Worm (Caenorhabditis elegans) whole organism, midembryonic: ENCODE measurements around the gene F36H5.4.

Experiments used
- T22C8.4 ChIP-seq: fragments of 200-800 bp; sonication (Bioruptor generic); IDR thresholded peaks from 2 replicates; pipeline ENCODE4 v1.3.6; 2022; ENCODE audit warnings: missing genetic modification characterization, missing compliant biosample characterization
- cog-1 ChIP-seq: sonication (generic microtip); optimal IDR thresholded peaks from 2 replicates; lab custom pipeline; 2016; ENCODE audit warnings: missing genetic modification characterization, missing compliant biosample characterization
- flt-1 ChIP-seq: fragments of 200-800 bp; sonication (Bioruptor generic); IDR thresholded peaks from 2 replicates; pipeline ENCODE4 v1.3.6; 2022; ENCODE audit warnings: missing genetic modification characterization, missing compliant biosample characterization
- klf-2 ChIP-seq: fragments of 200-800 bp; sonication (Bioruptor generic); conservative IDR thresholded peaks from 2 replicates; pipeline ENCODE4 v1.3.6; 2022; ENCODE audit warnings: missing genetic modification reagents, missing genetic modification characterization, missing compliant biosample characterization
- med-1 ChIP-seq: sonication (generic microtip); optimal IDR thresholded peaks from 2 replicates; lab custom pipeline; 2017; ENCODE audit warnings: missing genetic modification characterization, mild to moderate bottlenecking, missing compliant biosample characterization, antibody characterized with exemption, missing genetic modification reagents; ENCODE audit not compliant: insufficient read depth
- ref-1 ChIP-seq: fragments of 200-800 bp; sonication (Bioruptor generic); conservative IDR thresholded peaks from 2 replicates; pipeline ENCODE4 v1.3.6; 2022; ENCODE audit warnings: missing genetic modification reagents, missing genetic modification characterization, missing compliant biosample characterization
- tab-1 ChIP-seq: fragments of 200-800 bp; sonication (Bioruptor generic); IDR thresholded peaks from 2 replicates; pipeline ENCODE4 v1.3.6; 2022; ENCODE audit warnings: missing genetic modification characterization, missing compliant biosample characterization
- ztf-23 ChIP-seq: fragments of 200-800 bp; sonication (Bioruptor generic); IDR thresholded peaks from 2 replicates; pipeline ENCODE4 v1.3.6; 2022; ENCODE audit warnings: missing genetic modification reagents, missing genetic modification characterization, missing compliant biosample characterization
- ztf-29 ChIP-seq: fragments of 200-800 bp; sonication (Bioruptor generic); IDR thresholded peaks from 2 replicates; pipeline ENCODE4 v1.3.6; 2022; ENCODE audit warnings: missing genetic modification reagents, missing genetic modification characterization, missing compliant biosample characterization

The F36H5.4 gene

DNA sequence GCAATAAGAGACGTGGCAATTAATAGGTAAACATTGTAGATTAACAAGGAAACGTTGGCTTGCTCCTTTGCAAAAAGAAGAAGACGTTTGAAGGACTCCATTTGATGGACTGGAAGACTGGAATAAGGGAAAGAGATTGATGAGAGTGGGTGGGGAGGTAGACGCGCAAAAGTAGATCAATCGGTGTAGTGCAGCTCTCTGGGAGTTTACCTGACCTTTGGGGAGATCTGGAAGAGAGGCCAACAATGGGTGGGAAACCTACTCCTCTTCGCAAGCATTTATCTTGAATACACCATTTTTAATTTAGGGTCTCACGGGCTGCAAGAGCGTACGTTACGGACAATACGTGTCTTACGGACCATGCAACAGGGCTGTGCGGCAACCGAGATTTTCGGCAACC is 44.7 kb downstream of the F36H5.4 start, which contains the start of gene C08F1.12:
C08F1.12 (minus strand) TSS at position 101 of the 400 bp plus-strand sequence.
- TF ChIP-seq med-1 (no peak), flt-1 (GFP tag; lab: Robert Waterston, UW) (no peak), cog-1 (tag; lab: Kevin White, UChicago) (no peak), tab-1 (GFP tag; lab: Robert Waterston, UW) (no peak)

ce11 chrII:1808217-1808616 is 46.6 kb downstream of the F36H5.4 start, which contains the start of gene C08F1.8:
Gene C08F1.8 (minus strand): TSS chrII:1808317.
- TF ChIP-seq ztf-23 (GFP tag; lab: Robert Waterston, UW): no peak
- no peak for TF ChIP-seq med-1
- TF ChIP-seq ref-1 (GFP tag; lab: Robert Waterston, UW): no peak
- no peak for TF ChIP-seq T22C8.4 (GFP tag; lab: Robert Waterston, UW)
- TF ChIP-seq cog-1 (tag; lab: Kevin White, UChicago): no peak
- no peak for TF ChIP-seq ztf-29 (GFP tag; lab: Robert Waterston, UW)
- no peak for TF ChIP-seq klf-2 (GFP tag; lab: Robert Waterston, UW)
